Worm (Caenorhabditis elegans): Measurements from ENCODE around the gene algn-2.

DNA sequence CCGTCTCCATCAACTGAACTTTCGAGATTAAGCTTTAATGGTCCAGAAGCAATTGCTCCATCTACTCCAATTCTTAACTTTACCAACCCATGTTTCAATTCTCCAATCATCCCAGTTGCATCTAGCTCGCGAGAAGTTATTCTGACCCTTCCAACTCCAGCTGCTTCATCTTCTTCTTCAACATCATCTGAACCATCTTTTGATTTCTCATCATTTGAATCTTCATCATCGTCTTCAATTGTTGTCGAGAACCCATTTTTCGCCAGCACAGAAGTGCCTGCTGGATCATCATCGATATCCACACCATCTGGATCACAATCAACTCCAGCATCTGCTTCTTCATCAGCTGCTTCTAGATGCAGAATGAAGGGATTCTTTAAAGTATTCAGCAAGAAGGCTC lies 35.5 kb upstream of the algn-2 start:
- TF ChIP-seq ama-1 (optimal IDR thresholded peaks at IDR 0.05) (no peak), nhr-25 (tag; optimal IDR thresholded peaks at IDR 0.05) (no peak), nhr-23 (tag; optimal IDR thresholded peaks at IDR 0.05) (no peak), jun-1 (tag; optimal IDR thresholded peaks at IDR 0.05) (no peak), aly-2 (tag; optimal IDR thresholded peaks at IDR 0.05) (no peak), zag-1 (tag; optimal IDR thresholded peaks at IDR 0.05) (no peak), nhr-237 (tag; optimal IDR thresholded peaks at IDR 0.05) (no peak), fos-1 (tag; optimal IDR thresholded peaks at IDR 0.05) (no peak), egl-27 (tag; optimal IDR thresholded peaks at IDR 0.05) (no peak)

Data from whole organism, L3 larva.